Worm (Caenorhabditis elegans) whole organism, young adult: Measurements from ENCODE around the gene ZC132.9.
"Not testable (repeated sequence)": the region's sequence is repeated elsewhere in the genome, so short reads cannot be mapped to it uniquely, and the experiment has no call there.

Source experiments
- B0336.3 ChIP-seq: fragments of 200-800 bp; sonication (Bioruptor generic); IDR thresholded peaks from 2 replicates; pipeline ENCODE4 v1.3.6; 2022; ENCODE audit warnings: missing genetic modification characterization, missing compliant biosample characterization
- C17E4.6 ChIP-seq: fragments of 200-800 bp; sonication (Bioruptor generic); IDR thresholded peaks from 2 replicates; pipeline ENCODE4 v1.3.6; 2022; ENCODE audit warnings: missing genetic modification reagents, missing genetic modification characterization, missing compliant biosample characterization
- F39B2.1 ChIP-seq: fragments of 200-800 bp; sonication (Bioruptor generic); IDR thresholded peaks from 2 replicates; pipeline ENCODE4 v1.3.6; 2022; ENCODE audit warnings: missing genetic modification reagents, missing genetic modification characterization, missing compliant biosample characterization
- F55B11.4 ChIP-seq: sonication (generic microtip); optimal IDR thresholded peaks from 2 replicates; lab custom pipeline; 2016; ENCODE audit warnings: missing compliant biosample characterization, missing genetic modification characterization, borderline replicate concordance; ENCODE audit not compliant: insufficient read depth
- ama-1 ChIP-seq, 3 experiments: fragments of 150-350 bp in 1 of 3; sonication (generic microtip) in 2 of 3; optimal IDR thresholded peaks; 2 replicates each; lab custom pipeline; 2014 to 2018; ENCODE audit warnings: missing biosample characterization in 2 of 3, missing genetic modification characterization in 2 of 3, missing genetic modification reagents in 2 of 3
- attf-5 ChIP-seq: fragments of 200-800 bp; sonication (Bioruptor generic); optimal IDR thresholded peaks from 2 replicates; lab custom pipeline; 2018; ENCODE audit warnings: mild to moderate bottlenecking, missing genetic modification characterization, missing compliant biosample characterization
- bed-1 ChIP-seq: fragments of 200-800 bp; sonication (Bioruptor generic); IDR thresholded peaks from 2 replicates; pipeline ENCODE4 v1.3.6; 2022; ENCODE audit warnings: missing genetic modification reagents, missing genetic modification characterization, missing compliant biosample characterization
- ccch-3 ChIP-seq: fragments of 200-800 bp; sonication (Bioruptor generic); optimal IDR thresholded peaks from 2 replicates; lab custom pipeline; 2018; ENCODE audit warnings: mild to moderate bottlenecking, missing genetic modification characterization, missing compliant biosample characterization
- cebp-1 ChIP-seq, 2 experiments: fragments of 200-800 bp in 1 of 2; sonication (Bioruptor generic) in 1 of 2; sonication (generic microtip) in 1 of 2; IDR thresholded peaks in 1 of 2; optimal IDR thresholded peaks in 1 of 2; 2 replicates each; pipeline versions ENCODE4 v1.3.6 to Lab custom; 2017 to 2022; ENCODE audit warnings: missing compliant biosample characterization in 2 of 2, missing genetic modification characterization in 2 of 2, mild to moderate bottlenecking in 1 of 2, missing genetic modification reagents in 1 of 2, moderate library complexity in 1 of 2
- cebp-2 ChIP-seq: fragments of 200-800 bp; sonication (Bioruptor generic); IDR thresholded peaks from 2 replicates; pipeline ENCODE4 v1.3.6; 2022; ENCODE audit warnings: missing genetic modification characterization, missing compliant biosample characterization
- efl-1 ChIP-seq: fragments of 150-350 bp; optimal IDR thresholded peaks from 2 replicates; lab custom pipeline; 2014; ENCODE audit warnings: missing biosample characterization, missing genetic modification reagents, missing genetic modification characterization
- ets-4 ChIP-seq: fragments of 200-800 bp; sonication (Bioruptor generic); optimal IDR thresholded peaks from 2 replicates; lab custom pipeline; 2018; ENCODE audit warnings: mild to moderate bottlenecking, missing genetic modification characterization, missing compliant biosample characterization
- gei-17 ChIP-seq: fragments of 200-800 bp; sonication (Bioruptor generic); optimal IDR thresholded peaks from 2 replicates; lab custom pipeline; 2018; ENCODE audit warnings: mild to moderate bottlenecking, missing genetic modification characterization, missing compliant biosample characterization
- hmg-1.2 ChIP-seq: fragments of 200-800 bp; sonication (Bioruptor generic); IDR thresholded peaks from 2 replicates; pipeline ENCODE4 v1.3.6; 2022; ENCODE audit warnings: missing genetic modification reagents, missing genetic modification characterization, missing compliant biosample characterization
- hmg-20 ChIP-seq: fragments of 200-800 bp; sonication (Bioruptor generic); IDR thresholded peaks from 2 replicates; pipeline ENCODE4 v1.3.6; 2022; ENCODE audit warnings: missing genetic modification reagents, missing genetic modification characterization, missing compliant biosample characterization
- let-526 ChIP-seq: fragments of 200-800 bp; sonication (Bioruptor generic); IDR thresholded peaks from 2 replicates; pipeline ENCODE4 v1.3.6; 2022; ENCODE audit warnings: missing genetic modification reagents, missing genetic modification characterization, missing compliant biosample characterization
- lsy-27 ChIP-seq: sonication (generic microtip); optimal IDR thresholded peaks from 2 replicates; lab custom pipeline; 2017; ENCODE audit warnings: missing genetic modification characterization, mild to moderate bottlenecking, missing compliant biosample characterization, antibody characterized with exemption, missing genotype, borderline replicate concordance; ENCODE audit not compliant: insufficient read depth
- nfya-1 ChIP-seq: sonication (generic microtip); optimal IDR thresholded peaks from 2 replicates; lab custom pipeline; 2017; ENCODE audit warnings: antibody characterized with exemption, missing compliant biosample characterization, missing genetic modification characterization, borderline replicate concordance; ENCODE audit not compliant: insufficient read depth
- nfyb-1 ChIP-seq: fragments of 200-800 bp; sonication (Bioruptor generic); IDR thresholded peaks from 2 replicates; pipeline ENCODE4 v1.3.6; 2022; ENCODE audit warnings: missing genetic modification reagents, missing genetic modification characterization, missing compliant biosample characterization
- rcor-1 ChIP-seq: fragments of 200-800 bp; sonication (Bioruptor generic); IDR thresholded peaks from 2 replicates; pipeline ENCODE4 v1.3.6; 2022; ENCODE audit warnings: missing genetic modification reagents, missing genetic modification characterization, missing compliant biosample characterization
- repo-1 ChIP-seq: sonication (generic microtip); optimal IDR thresholded peaks from 2 replicates; lab custom pipeline; 2017; ENCODE audit warnings: mild to moderate bottlenecking, missing genetic modification characterization, missing compliant biosample characterization
- sdz-38 ChIP-seq: sonication (generic microtip); optimal IDR thresholded peaks from 2 replicates; lab custom pipeline; 2016; ENCODE audit warnings: missing genotype, missing genetic modification characterization, missing compliant biosample characterization
- snpc-1.3 ChIP-seq: sonication (generic microtip); optimal IDR thresholded peaks from 2 replicates; lab custom pipeline; 2017; ENCODE audit warnings: missing genetic modification characterization, mild to moderate bottlenecking, missing compliant biosample characterization, antibody characterized with exemption, moderate library complexity, missing genotype, missing genetic modification reagents; ENCODE audit not compliant: insufficient read depth
- snpc-4 ChIP-seq, 5 experiments: fragments of 150-350 bp in 1 of 5; sonication (generic microtip) in 4 of 5; optimal IDR thresholded peaks; 2 replicates each; lab custom pipeline; 2014 to 2018; ENCODE audit warnings: missing genetic modification characterization in 5 of 5, missing biosample characterization in 3 of 5, antibody characterized with exemption in 2 of 5, mild to moderate bottlenecking in 2 of 5, missing compliant biosample characterization in 2 of 5, missing genotype in 2 of 5, moderate library complexity in 2 of 5, missing genetic modification reagents in 1 of 5
- xnd-1 ChIP-seq: sonication (generic microtip); optimal IDR thresholded peaks from 2 replicates; lab custom pipeline; 2016; ENCODE audit warnings: missing genotype, missing genetic modification reagents, missing genetic modification characterization, missing compliant biosample characterization

The ZC132.9 gene

ce11 chrV:4295920-4296319 lies 23.8 kb downstream of the ZC132.9 start, which contains the start of gene F47D2.11:
F47D2.11 (minus strand) TSS chrV:4296020.
- TF ChIP-seq efl-1 (no peak), bed-1 (GFP tag; lab: Robert Waterston, UW) (no peak), xnd-1 (tag; lab: Kevin White, UChicago) (no peak), snpc-1.3 (tag; lab: Kevin White, UChicago) (no peak)
- TF ChIP-seq, all 124 proteins: peak for 0

- TF ChIP-seq F55B11.4 (tag; lab: Kevin White, UChicago); nfya-1; B0336.3 (GFP tag; lab: Robert Waterston, UW): not testable (repeated sequence)
Measured at ce11 chrV:4293425-4293824, 26.3 kb downstream of the ZC132.9 start, which contains the start of gene srh-194. srh-194 (minus strand) TSS chrV:4293525.

- TF ChIP-seq snpc-4 (GFP tag; optimal IDR thresholded peaks at IDR 0.05; lab: Kevin White, UChicago); snpc-4 (tag; optimal IDR thresholded peaks at IDR 0.05; lab: Kevin White, UChicago); C17E4.6 (GFP tag; lab: Robert Waterston, UW); sdz-38 (tag; lab: Kevin White, UChicago): not testable (repeated sequence)
Measured at ce11 chrV:4290093-4290492, 29.7 kb downstream of the ZC132.9 start, which contains the start of gene srh-193. srh-193 (minus strand) TSS chrV:4290193.

- TF ChIP-seq cebp-1 (GFP tag; IDR thresholded peaks at IDR 0.05; lab: Robert Waterston, UW); cebp-1 (tag; optimal IDR thresholded peaks at IDR 0.05; lab: Kevin White, UChicago); hmg-20 (GFP tag; lab: Robert Waterston, UW); ccch-3 (GFP tag; lab: Kevin White, UChicago): not testable (repeated sequence)
Measured at ce11 chrV:4284737-4285136, 35.0 kb downstream of the ZC132.9 start, which contains the start of gene srt-19. srt-19 (plus strand) TSS chrV:4285037.

ce11 chrV:4281699-4282098 lies 38.1 kb downstream of the ZC132.9 start, which contains the start of gene srt-37:
srt-37 (minus strand) TSS chrV:4281799.
- not testable (repeated sequence) for TF ChIP-seq rcor-1 (GFP tag; lab: Robert Waterston, UW); lsy-27; F39B2.1 (GFP tag; lab: Robert Waterston, UW)

ce11 chrV:4278735-4279134 lies 41.0 kb downstream of the ZC132.9 start, which contains the start of gene srt-20:
srt-20 (minus strand) TSS chrV:4278835.
- not testable (repeated sequence) for TF ChIP-seq attf-5 (GFP tag; lab: Kevin White, UChicago); cebp-2 (GFP tag; lab: Robert Waterston, UW); repo-1

- TF ChIP-seq ets-4 (GFP tag; lab: Kevin White, UChicago) (no peak), B0336.3 (GFP tag; lab: Robert Waterston, UW) (no peak), nfyb-1 (no peak), hmg-1.2 (no peak), let-526 (GFP tag; lab: Robert Waterston, UW) (no peak), ama-1 (optimal IDR thresholded peaks at IDR 0.05; lab: Kevin White, UChicago) (no peak), ama-1 (GFP tag; optimal IDR thresholded peaks at IDR 0.05; lab: Kevin White, UChicago) (no peak), gei-17 (GFP tag; lab: Kevin White, UChicago) (no peak)
- TF ChIP-seq, all 124 proteins: peak for 0
Measured at ce11 chrV:4273372-4273771, 46.4 kb downstream of the ZC132.9 start.
